Fruit fly (Drosophila melanogaster): ENCODE results near the gene CG33912.

The CG33912 gene

DNA sequence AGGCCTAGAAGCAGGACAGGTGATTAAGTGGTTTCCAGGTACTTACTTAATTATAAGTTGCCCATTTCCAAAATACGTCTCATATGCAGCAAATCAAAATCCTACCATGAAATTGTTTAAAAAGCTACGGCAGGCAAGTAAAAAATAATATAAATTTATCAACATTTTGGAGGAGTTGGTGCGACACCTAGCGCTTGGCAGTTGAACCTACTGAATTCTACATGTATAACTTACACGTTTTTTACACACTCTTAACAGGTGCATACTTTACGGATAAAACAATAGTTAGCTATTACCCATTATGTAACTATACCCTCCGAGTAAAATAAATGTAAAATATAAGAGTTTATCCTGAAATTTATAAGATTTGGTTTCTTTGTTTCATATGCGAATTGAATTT, 44.1 kb downstream of the CG33912 start:
- no peak for TF ChIP-seq usp (GFP tag; optimal IDR thresholded peaks at IDR 0.05)
- TF ChIP-seq EcR (GFP tag; optimal IDR thresholded peaks at IDR 0.05) = no peak
- no peak for TF ChIP-seq CG8478 (optimal IDR thresholded peaks at IDR 0.05)
- no peak for TF ChIP-seq Dll (optimal IDR thresholded peaks at IDR 0.05)

DNA sequence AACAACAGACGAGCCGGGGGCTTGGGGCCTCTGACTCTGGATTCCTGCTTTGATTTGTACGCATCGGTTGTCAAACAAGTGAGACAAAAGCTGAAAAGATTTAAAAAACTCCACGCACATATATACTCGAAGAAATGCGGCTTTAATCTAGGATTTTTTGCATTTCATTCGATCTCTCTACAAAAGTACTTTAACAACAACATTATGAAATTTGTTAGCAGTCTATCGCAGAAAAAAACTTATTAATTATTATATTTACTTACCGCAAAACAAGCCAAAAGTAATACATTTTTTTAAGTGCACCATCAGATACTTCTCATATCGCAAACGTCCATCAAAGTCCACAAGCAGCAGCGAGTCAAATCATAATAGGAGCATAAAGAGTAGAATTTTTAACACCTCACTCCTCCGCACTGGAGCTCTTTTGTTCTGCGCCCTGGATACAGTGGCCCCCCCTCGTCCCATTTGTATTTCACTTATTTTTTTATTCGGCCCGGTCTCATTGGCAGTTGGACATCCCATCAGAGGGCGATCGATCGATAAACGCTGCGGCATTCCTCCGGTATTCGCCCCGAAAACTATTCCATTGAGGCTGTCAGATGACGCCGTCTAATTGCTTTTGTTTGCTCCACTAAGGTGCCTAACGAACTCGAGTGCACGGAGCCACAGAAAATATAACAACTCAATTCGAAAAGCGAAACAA, 44.9 kb downstream of the CG33912 start:
- TF ChIP-seq CG8478 (optimal IDR thresholded peaks at IDR 0.05) (no peak), pan (optimal IDR thresholded peaks at IDR 0.05) (no peak), usp (GFP tag; optimal IDR thresholded peaks at IDR 0.05) (no peak), EcR (GFP tag; optimal IDR thresholded peaks at IDR 0.05) (no peak), psq (optimal IDR thresholded peaks at IDR 0.05) (no peak), Dll (optimal IDR thresholded peaks at IDR 0.05) (no peak)

DNA sequence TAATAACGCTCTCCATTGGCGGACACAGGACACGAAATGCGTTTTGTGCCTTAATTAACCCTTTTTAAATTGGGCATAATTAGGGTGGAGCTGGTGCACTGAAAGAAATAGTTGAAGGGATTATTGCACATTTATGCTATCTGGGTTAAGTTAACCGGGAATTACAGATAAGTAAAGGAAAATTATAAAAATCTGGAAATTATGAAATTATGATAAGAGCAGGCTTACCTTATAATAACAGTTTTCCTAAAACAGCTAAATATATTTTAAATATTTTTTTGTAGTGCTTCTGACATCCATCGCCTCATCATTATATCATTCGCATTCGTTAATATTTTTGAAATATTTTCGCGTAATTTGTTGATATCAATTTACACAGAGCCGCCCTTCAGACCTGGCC, 48.3 kb downstream of the CG33912 start:
- TF ChIP-seq usp (GFP tag; optimal IDR thresholded peaks at IDR 0.05) = no peak
- no peak for TF ChIP-seq pan (optimal IDR thresholded peaks at IDR 0.05)
- TF ChIP-seq CG8478 (optimal IDR thresholded peaks at IDR 0.05) = no peak
- TF ChIP-seq EcR (GFP tag; optimal IDR thresholded peaks at IDR 0.05) = no peak
- no peak for TF ChIP-seq psq (optimal IDR thresholded peaks at IDR 0.05)
- no peak for TF ChIP-seq Dll (optimal IDR thresholded peaks at IDR 0.05)

Measured in whole organism.